Worm (Caenorhabditis elegans): ENCODE results near the gene F58E6.5.

DNA sequence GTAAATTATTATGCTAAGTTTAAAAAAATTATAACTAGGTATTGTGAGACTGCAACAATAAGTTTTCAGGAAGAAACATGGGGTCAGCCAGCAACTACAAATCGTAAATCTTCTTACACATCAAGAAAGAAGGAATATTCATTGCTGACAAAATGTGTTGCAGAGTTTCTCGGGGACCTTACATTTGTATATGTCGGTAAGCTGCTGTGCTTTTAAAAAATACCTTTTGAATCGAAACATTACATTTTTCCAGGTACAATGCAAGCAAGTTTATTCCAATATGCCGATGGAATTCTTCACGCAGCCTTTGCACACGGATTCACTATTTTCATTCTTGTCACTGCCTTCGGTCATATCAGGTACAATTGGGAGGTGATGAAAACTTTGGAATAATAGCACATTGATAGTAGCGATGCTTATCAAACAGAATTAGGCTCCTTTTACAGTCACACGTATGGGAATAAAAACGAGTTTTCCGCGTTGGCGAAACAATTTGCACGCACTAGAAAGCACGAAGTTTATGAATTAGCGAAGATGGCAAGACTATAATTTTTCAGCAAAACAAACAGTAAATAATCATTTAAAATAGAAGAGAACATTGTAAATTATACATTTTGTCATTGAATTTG is 16.2 kb downstream of the F58E6.5 start:
- no peak for TF ChIP-seq flt-1 (GFP tag; IDR thresholded peaks at IDR 0.05)
- TF ChIP-seq tab-1 (GFP tag; IDR thresholded peaks at IDR 0.05) = no peak
- no peak for TF ChIP-seq med-1 (GFP tag; optimal IDR thresholded peaks at IDR 0.05; ENCODE audit: insufficient read depth)
- no peak for TF ChIP-seq ztf-23 (GFP tag; IDR thresholded peaks at IDR 0.05)
- no peak for TF ChIP-seq klf-2 (GFP tag; conservative IDR thresholded peaks at IDR 0.05)
